Worm (Caenorhabditis elegans) whole organism, L1 larva: Measurements from ENCODE around the gene T03F6.3.
"Not testable (repeated sequence)": the region's sequence is repeated elsewhere in the genome, so short reads cannot be mapped to it uniquely, and the experiment has no call there.

Experiments
- C04F5.9 ChIP-seq: sonication (generic microtip); optimal IDR thresholded peaks from 2 replicates; lab custom pipeline; 2016; ENCODE audit warnings: missing genetic modification characterization, missing compliant biosample characterization
- C34B4.2 ChIP-seq: sonication (generic microtip); optimal IDR thresholded peaks from 2 replicates; lab custom pipeline; 2017; ENCODE audit warnings: mild to moderate bottlenecking, missing genetic modification characterization, missing compliant biosample characterization
- Y116A8C.19 ChIP-seq: sonication (generic microtip); optimal IDR thresholded peaks from 2 replicates; lab custom pipeline; 2016; ENCODE audit warnings: missing compliant biosample characterization, missing genetic modification characterization, borderline replicate concordance
- ama-1 ChIP-seq: fragments of 150-350 bp; optimal IDR thresholded peaks from 2 replicates; lab custom pipeline; 2014
- blmp-1 ChIP-seq: fragments of 150-350 bp; optimal IDR thresholded peaks from 2 replicates; lab custom pipeline; 2014; ENCODE audit warnings: missing biosample characterization, missing genetic modification characterization
- ceh-88 ChIP-seq: fragments of 200-800 bp; sonication (Bioruptor generic); IDR thresholded peaks from 2 replicates; pipeline ENCODE4 v1.3.6; 2022; ENCODE audit warnings: missing genetic modification characterization, missing compliant biosample characterization
- ces-1 ChIP-seq: fragments of 150-350 bp; optimal IDR thresholded peaks from 2 replicates; lab custom pipeline; 2014; ENCODE audit warnings: missing biosample characterization, missing genetic modification reagents, missing genetic modification characterization
- dsc-1 ChIP-seq: sonication (generic microtip); optimal IDR thresholded peaks from 2 replicates; lab custom pipeline; 2016; ENCODE audit warnings: mild to moderate bottlenecking, missing genetic modification characterization, missing compliant biosample characterization
- efl-1 ChIP-seq, 4 experiments: fragments of 150-350 bp; optimal IDR thresholded peaks in 3 of 4; peaks in 1 of 4; 1 replicate in 1 of 4; 2 replicates in 3 of 4; lab custom pipeline; 2014; ENCODE audit warnings: missing biosample characterization in 2 of 4, missing genetic modification characterization in 2 of 4, missing genetic modification reagents in 2 of 4
- egl-13 ChIP-seq: sonication (generic microtip); optimal IDR thresholded peaks from 2 replicates; lab custom pipeline; 2016; ENCODE audit warnings: missing genotype, missing genetic modification reagents, missing genetic modification characterization, missing compliant biosample characterization
- elt-2 ChIP-seq: sonication (generic microtip); optimal IDR thresholded peaks from 2 replicates; lab custom pipeline; 2016; ENCODE audit warnings: missing genetic modification characterization, mild to moderate bottlenecking, inconsistent platforms, missing compliant biosample characterization, missing genetic modification reagents
- elt-3 ChIP-seq, 6 experiments: fragments of 150-350 bp in 1 of 6; sonication (generic microtip); optimal IDR thresholded peaks; 2 replicates each; lab custom pipeline; 2017 to 2018; ENCODE audit warnings: missing biosample characterization in 6 of 6, missing genetic modification characterization in 6 of 6, inconsistent platforms in 1 of 6
- fkh-4 ChIP-seq: sonication (generic microtip); optimal IDR thresholded peaks from 2 replicates; lab custom pipeline; 2016; ENCODE audit warnings: missing compliant biosample characterization, missing genetic modification characterization, borderline replicate concordance
- hlh-4 ChIP-seq: sonication (generic microtip); optimal IDR thresholded peaks from 2 replicates; lab custom pipeline; 2016; ENCODE audit warnings: mild to moderate bottlenecking, missing genetic modification characterization, missing compliant biosample characterization
- irx-1 ChIP-seq: sonication (generic microtip); optimal IDR thresholded peaks from 2 replicates; lab custom pipeline; 2016; ENCODE audit warnings: missing genetic modification characterization, missing compliant biosample characterization
- isw-1 ChIP-seq: fragments of 200-800 bp; sonication (Bioruptor generic); IDR thresholded peaks from 2 replicates; pipeline ENCODE4 v1.3.6; 2022; ENCODE audit warnings: missing genetic modification characterization, missing compliant biosample characterization
- jun-1 ChIP-seq: fragments of 150-350 bp; optimal IDR thresholded peaks from 2 replicates; lab custom pipeline; 2014; ENCODE audit warnings: missing biosample characterization, missing genetic modification reagents, missing genetic modification characterization
- lsy-2 ChIP-seq, 2 experiments: fragments of 150-350 bp; optimal IDR thresholded peaks; 2 replicates each; lab custom pipeline; 2014; ENCODE audit warnings: missing biosample characterization in 2 of 2, missing genetic modification characterization in 2 of 2
- nhr-20 ChIP-seq: sonication (generic microtip); optimal IDR thresholded peaks from 2 replicates; lab custom pipeline; 2016; ENCODE audit warnings: mild to moderate bottlenecking, missing genetic modification characterization, missing compliant biosample characterization
- nhr-28 ChIP-seq: fragments of 150-350 bp; optimal IDR thresholded peaks from 2 replicates; lab custom pipeline; 2014; ENCODE audit warnings: missing biosample characterization, missing genetic modification characterization
- nhr-47 ChIP-seq: sonication (generic microtip); optimal IDR thresholded peaks from 2 replicates; lab custom pipeline; 2016; ENCODE audit warnings: mild to moderate bottlenecking, missing genetic modification characterization, moderate library complexity, missing compliant biosample characterization
- nhr-77 ChIP-seq: fragments of 150-350 bp; optimal IDR thresholded peaks from 2 replicates; lab custom pipeline; 2014; ENCODE audit warnings: missing biosample characterization, missing genetic modification characterization
- nhr-85 ChIP-seq: sonication (generic microtip); peaks from one replicate; lab custom pipeline; 2016; ENCODE audit warnings: missing genetic modification characterization, inconsistent platforms, missing compliant biosample characterization
- pag-3 ChIP-seq: sonication (generic microtip); optimal IDR thresholded peaks from 2 replicates; lab custom pipeline; 2017; ENCODE audit warnings: missing genetic modification characterization, mild to moderate bottlenecking, missing compliant biosample characterization, antibody characterized with exemption, borderline replicate concordance; ENCODE audit not compliant: insufficient read depth
- pqm-1 ChIP-seq: sonication (generic microtip); optimal IDR thresholded peaks from 3 replicates; lab custom pipeline; 2017; ENCODE audit warnings: missing biosample characterization, missing genetic modification characterization
- snu-23 ChIP-seq: sonication (generic microtip); optimal IDR thresholded peaks from 2 replicates; lab custom pipeline; 2016; ENCODE audit warnings: missing genetic modification characterization, missing compliant biosample characterization
- sup-37 ChIP-seq: fragments of 200-800 bp; sonication (Bioruptor generic); optimal IDR thresholded peaks from 2 replicates; lab custom pipeline; 2018; ENCODE audit warnings: mild to moderate bottlenecking, missing genetic modification characterization, missing compliant biosample characterization
- tbx-2 ChIP-seq: sonication (generic microtip); optimal IDR thresholded peaks from 2 replicates; lab custom pipeline; 2016; ENCODE audit warnings: missing genetic modification characterization, missing compliant biosample characterization
- vab-15 ChIP-seq: sonication (generic microtip); optimal IDR thresholded peaks from 2 replicates; lab custom pipeline; 2017; ENCODE audit warnings: missing genotype, mild to moderate bottlenecking, missing genetic modification characterization, missing compliant biosample characterization
- ztf-11 ChIP-seq, 2 experiments: sonication (generic microtip); optimal IDR thresholded peaks; 2 replicates each; lab custom pipeline; 2016 to 2017; ENCODE audit warnings: missing genetic modification characterization in 2 of 2, missing biosample characterization in 1 of 2, missing compliant biosample characterization in 1 of 2

The T03F6.3 gene

DNA sequence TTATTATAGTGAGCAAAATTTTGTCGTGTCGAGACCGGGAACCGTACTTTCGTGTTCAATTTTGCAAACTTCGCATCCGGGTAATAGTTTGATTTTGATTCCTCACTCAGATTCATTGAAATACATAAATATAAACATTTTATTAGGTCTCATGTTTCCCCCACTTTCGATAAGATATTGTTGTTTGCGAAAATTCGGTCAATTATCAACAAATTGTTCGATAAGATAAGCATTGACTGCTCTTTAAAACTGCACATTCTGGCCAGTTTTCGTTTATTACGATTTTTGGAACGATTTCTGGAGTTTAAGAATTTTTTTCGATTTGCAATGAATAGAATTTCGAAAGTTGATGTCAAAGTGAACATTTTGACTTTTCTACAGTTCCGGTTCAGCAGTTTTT lies 574 bp upstream of the T03F6.3 start:
- TF ChIP-seq elt-2 (peak; percentile 73), pqm-1 (tag; lab: Kevin White, UChicago) (no peak)
- TF ChIP-seq, all 84 proteins: peak for 1

- no peak for TF ChIP-seq irx-1 (tag; lab: Kevin White, UChicago)
- TF ChIP-seq nhr-85 (tag; lab: Kevin White, UChicago) = peak; percentile 65
- no peak for TF ChIP-seq efl-1 (optimal IDR thresholded peaks at IDR 0.05; lab: Kevin White, UChicago)
- TF ChIP-seq efl-1 (GFP tag; optimal IDR thresholded peaks at IDR 0.05 in 1 of 2; lab: Kevin White, UChicago) = peak in 1 of 2 experiments; percentile 66
- TF ChIP-seq nhr-20 (tag; lab: Kevin White, UChicago) = no peak
Observed at ce11 chrIII:13390789-13391188, 1.6 kb downstream of the T03F6.3 start.

DNA sequence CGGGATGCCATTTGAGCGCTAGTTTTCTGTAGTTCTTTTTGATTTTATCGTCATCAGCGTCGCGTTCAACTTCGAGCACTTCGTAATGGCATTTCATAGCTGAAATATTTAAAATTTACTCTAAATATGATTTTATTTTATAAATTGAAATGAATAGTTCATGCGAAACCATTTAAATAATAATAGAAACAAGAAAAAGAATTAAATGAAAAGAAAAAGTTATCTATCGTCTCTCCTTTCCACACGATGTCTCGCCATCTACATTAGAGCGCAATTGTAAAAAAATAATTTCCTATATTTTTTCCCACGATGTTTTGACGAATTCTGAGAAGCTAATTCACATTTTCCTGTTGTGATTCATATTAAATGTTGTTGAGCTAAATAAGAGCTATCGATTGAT lies 4.0 kb downstream of the T03F6.3 start, which contains the start of gene dnj-17:
Gene dnj-17 (minus strand): TSS at position 101 of the 400 bp plus-strand sequence.
- TF ChIP-seq efl-1 (optimal IDR thresholded peaks at IDR 0.05; lab: Kevin White, UChicago) (no peak), efl-1 (GFP tag; optimal IDR thresholded peaks at IDR 0.05 in 1 of 2; lab: Kevin White, UChicago) (peak; percentile 27 to 74), nhr-47 (tag; lab: Kevin White, UChicago) (no peak)
- TF ChIP-seq, all 84 proteins: peak for 1

ce11 chrIII:13393647-13394046 lies 4.5 kb downstream of the T03F6.3 start, which contains the start of gene qdpr-1:
Gene qdpr-1, plus strand, starts transcription at chrIII:13393910.
- TF ChIP-seq snu-23 (GFP tag; lab: Kevin White, UChicago) = peak; percentile 17
- no peak for TF ChIP-seq fkh-4
- TF ChIP-seq C04F5.9 (tag; lab: Kevin White, UChicago) = no peak
- TF ChIP-seq nhr-77 = no peak
- TF ChIP-seq pag-3 (tag; lab: Kevin White, UChicago) = no peak
- no peak for TF ChIP-seq ceh-88 (GFP tag; lab: Robert Waterston, UW)
- peak in 4 of 6 experiments; percentile 43 to 80 (median 54) for TF ChIP-seq elt-3 (tag; optimal IDR thresholded peaks at IDR 0.05; lab: Kevin White, UChicago)
- peak; percentile 59 for TF ChIP-seq blmp-1 (tag; lab: Kevin White, UChicago)
- TF ChIP-seq lsy-2 (tag; optimal IDR thresholded peaks at IDR 0.05; lab: Kevin White, UChicago) = peak in 1 of 2 experiments; percentile 12
- TF ChIP-seq, all 84 proteins: peak for 4

- TF ChIP-seq elt-3 (tag; optimal IDR thresholded peaks at IDR 0.05; lab: Kevin White, UChicago) (peak in 1 of 6 experiments; percentile 34), blmp-1 (tag; lab: Kevin White, UChicago) (peak; percentile 17), ztf-11 (tag; optimal IDR thresholded peaks at IDR 0.05; lab: Kevin White, UChicago) (no peak)
Observed at ce11 chrIII:13395262-13395661, 6.1 kb downstream of the T03F6.3 start, which contains the start of gene F11F1.1. Gene F11F1.1, plus strand, starts transcription at chrIII:13395562.

DNA sequence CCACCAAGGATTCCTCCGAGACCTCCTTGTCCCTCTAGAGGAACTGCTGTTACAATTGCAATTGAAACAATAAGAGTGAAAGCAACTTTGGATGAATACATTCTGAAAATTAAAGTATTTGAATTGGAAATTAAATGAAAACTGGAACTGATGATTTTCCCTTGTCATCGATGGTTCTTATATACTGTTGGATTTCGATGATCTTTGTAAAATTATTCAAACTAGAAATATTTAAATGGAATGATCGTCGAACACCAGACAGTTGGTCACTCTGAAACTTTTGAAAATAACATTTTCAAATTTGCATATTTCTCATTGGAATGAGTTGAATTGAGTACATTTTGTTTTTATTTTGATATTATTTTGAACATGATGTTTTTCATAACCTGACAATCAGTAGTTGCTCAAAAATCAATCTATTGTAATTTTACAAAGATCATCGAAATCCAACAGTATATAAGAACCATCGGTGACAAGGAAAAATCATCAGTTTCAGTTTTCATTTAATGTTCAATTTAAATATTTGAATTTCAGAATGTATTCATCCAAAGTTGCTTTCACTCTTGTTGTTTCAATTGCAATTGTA lies 12.6 kb downstream of the T03F6.3 start, which contains the start of the genes srlf-9 and srlf-10:
Gene srlf-9 (minus strand): TSS at position 101 of the 586 bp plus-strand sequence.
Gene srlf-10 (plus strand): TSS at position 536 of the 586 bp plus-strand sequence.
- not testable (repeated sequence) for TF ChIP-seq pqm-1 (tag; lab: Kevin White, UChicago); sup-37 (GFP tag; lab: Kevin White, UChicago); nhr-28 (tag; lab: Kevin White, UChicago)

DNA sequence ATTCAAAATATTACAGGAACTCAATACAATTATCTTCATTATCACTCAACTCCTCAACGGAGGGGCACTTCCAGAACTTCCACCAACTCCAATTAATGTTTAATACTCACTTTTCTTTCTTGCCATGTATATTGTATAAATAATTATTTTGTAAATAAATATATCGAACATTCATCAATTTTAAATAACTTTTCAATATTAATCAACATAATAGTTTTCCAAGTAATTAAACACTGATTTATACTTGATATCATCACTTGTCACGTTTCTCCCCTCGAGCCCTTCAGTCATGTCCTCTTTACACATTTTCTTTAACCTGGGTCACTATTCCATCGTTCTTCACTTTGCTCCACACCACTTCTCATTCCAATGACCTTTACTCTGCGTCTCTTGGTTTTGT lies 13.7 kb downstream of the T03F6.3 start, which contains the start of gene mig-18:
Gene mig-18 (plus strand): TSS at position 301 of the 400 bp plus-strand sequence.
- TF ChIP-seq dsc-1 (tag; lab: Kevin White, UChicago) (no peak), vab-15 (tag; lab: Kevin White, UChicago) (no peak), sup-37 (GFP tag; lab: Kevin White, UChicago) (no peak), ces-1 (GFP tag; lab: Kevin White, UChicago) (no peak), ama-1 (lab: Kevin White, UChicago) (no peak), C04F5.9 (tag; lab: Kevin White, UChicago) (no peak), hlh-4 (tag; lab: Kevin White, UChicago) (no peak), egl-13 (tag; lab: Kevin White, UChicago) (no peak), C34B4.2 (tag; lab: Kevin White, UChicago) (no peak), blmp-1 (tag; lab: Kevin White, UChicago) (no peak), tbx-2 (tag; lab: Kevin White, UChicago) (no peak), Y116A8C.19 (no peak), elt-3 (tag; optimal IDR thresholded peaks at IDR 0.05; lab: Kevin White, UChicago) (no peak), ceh-88 (GFP tag; lab: Robert Waterston, UW) (no peak), jun-1 (tag; lab: Kevin White, UChicago) (no peak), elt-2 (no peak), isw-1 (GFP tag; lab: Robert Waterston, UW) (no peak)
